Fruit fly (Drosophila melanogaster) S2 (cell line): ENCODE measurements around the gene mthl5.

Experiments used
- CG8478 ChIP-seq: fragments of >200 bp; optimal IDR thresholded peaks from 2 replicates; lab custom pipeline; 2018
- CTCF ChIP-seq, 2 experiments: fragments of >200 bp; optimal IDR thresholded peaks; 2 replicates each; lab custom pipeline; 2018

Gene mthl5

dm6 chr3R:11869169-11869568 lies 17.8 kb downstream of the mthl5 start, which contains the start of gene CG6959:
TSS of gene CG6959 (minus strand) at chr3R:11869460.
- TF ChIP-seq CTCF (optimal IDR thresholded peaks at IDR 0.05; lab: Kevin White, UChicago) = no peak
- no peak for TF ChIP-seq CG8478 (lab: Kevin White, UChicago)

DNA sequence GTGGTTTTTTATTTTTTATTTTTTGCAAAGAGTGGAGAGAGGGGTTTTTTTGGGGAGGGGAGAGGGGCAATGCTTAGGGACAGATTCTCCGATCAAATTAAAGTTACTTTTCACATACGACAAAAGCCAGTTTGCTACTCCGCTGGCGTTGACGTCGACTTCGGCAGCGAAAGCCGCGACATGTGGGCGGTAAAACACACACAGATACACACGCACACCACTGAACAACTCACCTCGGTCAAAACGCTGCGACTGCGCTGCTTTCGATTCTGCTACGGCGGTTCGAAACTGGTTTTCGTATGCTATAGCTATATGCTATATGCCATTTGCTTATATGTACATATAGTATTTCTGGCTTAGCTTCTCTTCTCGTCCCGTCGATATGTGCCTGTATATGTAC lies 18.4 kb downstream of the mthl5 start:
- no peak for TF ChIP-seq CTCF (optimal IDR thresholded peaks at IDR 0.05; lab: Kevin White, UChicago)
- TF ChIP-seq CG8478 (lab: Kevin White, UChicago) = no peak

DNA sequence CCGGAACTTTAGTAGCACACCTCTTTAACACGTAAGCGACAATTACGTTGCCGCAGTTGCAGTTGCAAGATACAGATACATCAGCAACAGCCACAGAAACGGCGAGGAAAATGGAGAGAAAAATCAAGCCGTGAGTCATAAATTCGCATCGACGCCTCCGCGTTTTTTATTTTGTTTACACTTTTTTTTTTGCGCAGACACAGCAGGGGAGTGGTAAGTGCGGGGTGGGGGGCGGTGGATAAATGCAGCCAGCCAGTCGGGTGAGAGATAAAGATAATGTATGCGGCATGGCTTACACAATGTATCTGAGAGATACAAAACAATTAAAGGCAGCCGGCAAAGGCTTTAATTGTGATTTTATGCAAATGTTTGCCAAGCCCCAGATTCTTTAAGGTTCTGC lies 21.8 kb downstream of the mthl5 start:
- TF ChIP-seq CG8478 (lab: Kevin White, UChicago) = no peak
- TF ChIP-seq CTCF (optimal IDR thresholded peaks at IDR 0.05; lab: Kevin White, UChicago) = no peak

dm6 chr3R:11859534-11860254 lies 27.3 kb downstream of the mthl5 start:
- TF ChIP-seq CG8478 (lab: Kevin White, UChicago) = no peak
- TF ChIP-seq CTCF (optimal IDR thresholded peaks at IDR 0.05; lab: Kevin White, UChicago) = no peak

- TF ChIP-seq CG8478 (lab: Kevin White, UChicago) (no peak), CTCF (optimal IDR thresholded peaks at IDR 0.05; lab: Kevin White, UChicago) (no peak)
These were observed 27.9 kb downstream of the mthl5 start for dm6 chr3R:11859103-11859502.

- TF ChIP-seq CG8478 (lab: Kevin White, UChicago) (no peak), CTCF (optimal IDR thresholded peaks at IDR 0.05; lab: Kevin White, UChicago) (no peak)
These were observed 30.7 kb downstream of the mthl5 start for dm6 chr3R:11856295-11856694.

DNA sequence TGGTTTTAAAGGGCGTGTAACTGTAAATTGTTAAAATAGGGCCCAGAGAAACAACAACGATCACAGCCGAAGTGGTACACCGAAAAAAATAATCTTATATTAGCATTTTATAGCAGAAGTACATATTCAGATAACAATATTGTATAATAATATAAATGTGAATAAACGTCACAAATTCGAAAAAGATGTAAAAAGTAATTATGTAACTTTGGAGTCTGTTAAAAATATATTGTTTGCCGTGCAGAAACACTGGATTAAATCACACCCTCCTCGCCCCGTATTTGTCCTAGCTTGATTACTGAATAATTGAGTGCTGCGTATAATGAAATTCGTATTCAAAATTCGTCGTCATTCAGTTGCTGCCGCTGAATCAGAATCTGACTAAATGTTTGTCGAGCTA lies 31.8 kb downstream of the mthl5 start:
- TF ChIP-seq CG8478 (lab: Kevin White, UChicago) (no peak), CTCF (optimal IDR thresholded peaks at IDR 0.05; lab: Kevin White, UChicago) (no peak)

- TF ChIP-seq CTCF (optimal IDR thresholded peaks at IDR 0.05; lab: Kevin White, UChicago) (no peak), CG8478 (lab: Kevin White, UChicago) (no peak)
These were observed 35.0 kb downstream of the mthl5 start for dm6 chr3R:11851939-11852338.

- no peak for TF ChIP-seq CG8478 (lab: Kevin White, UChicago)
- TF ChIP-seq CTCF (optimal IDR thresholded peaks at IDR 0.05; lab: Kevin White, UChicago) = no peak
These were observed 35.8 kb downstream of the mthl5 start for dm6 chr3R:11850917-11851897.

- TF ChIP-seq CG8478 (lab: Kevin White, UChicago) (no peak), CTCF (optimal IDR thresholded peaks at IDR 0.05; lab: Kevin White, UChicago) (no peak)
These were observed 37.4 kb downstream of the mthl5 start for dm6 chr3R:11849378-11850249.

DNA sequence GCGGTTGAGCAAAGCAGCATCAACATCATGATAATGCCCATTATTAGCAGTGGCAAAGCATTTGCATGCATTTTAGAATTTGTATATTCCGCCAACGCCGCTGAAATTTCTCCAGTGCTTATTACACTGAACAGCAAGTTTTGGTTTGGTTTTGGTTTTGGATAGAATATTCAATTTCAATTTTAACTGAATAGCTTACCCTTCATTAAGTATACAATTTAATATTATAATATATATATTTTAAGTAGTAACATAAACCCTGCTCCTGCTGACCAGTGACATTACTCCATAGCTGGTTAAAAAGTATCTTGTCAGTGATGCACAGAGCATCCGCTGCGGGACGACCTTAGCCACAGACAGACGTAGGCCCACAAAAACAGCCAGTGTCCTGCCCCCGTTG lies 39.6 kb downstream of the mthl5 start:
- TF ChIP-seq CTCF (optimal IDR thresholded peaks at IDR 0.05; lab: Kevin White, UChicago) = no peak
- TF ChIP-seq CG8478 (lab: Kevin White, UChicago) = no peak
